Worm (Caenorhabditis elegans): Measurements from ENCODE around the gene acox-1.5.

acox-1.5 gene

ce11 chrIII:9615114-9615513 lies 23.1 kb upstream of the acox-1.5 start:
- TF ChIP-seq ama-1 (optimal IDR thresholded peaks at IDR 0.05) (no peak), F13C5.2 (tag; optimal IDR thresholded peaks at IDR 0.05) (no peak), sea-1 (GFP tag; conservative IDR thresholded peaks at IDR 0.05) (no peak), tra-4 (tag; optimal IDR thresholded peaks at IDR 0.05) (no peak), ets-7 (tag; optimal IDR thresholded peaks at IDR 0.05) (no peak), flt-1 (GFP tag; IDR thresholded peaks at IDR 0.05) (no peak), aly-1 (tag; optimal IDR thresholded peaks at IDR 0.05) (no peak), B0310.2 (tag; optimal IDR thresholded peaks at IDR 0.05) (no peak), hmbx-1 (tag; optimal IDR thresholded peaks at IDR 0.05) (no peak), scrt-1 (GFP tag; IDR thresholded peaks at IDR 0.05) (no peak), ceh-36 (tag; optimal IDR thresholded peaks at IDR 0.05) (no peak), hmg-4 (GFP tag; optimal IDR thresholded peaks at IDR 0.05) (no peak), ceh-13 (GFP tag; optimal IDR thresholded peaks at IDR 0.05) (no peak), hnd-1 (tag; optimal IDR thresholded peaks at IDR 0.05) (no peak), tbx-11 (GFP tag; IDR thresholded peaks at IDR 0.05) (no peak), tbx-37 (GFP tag; conservative IDR thresholded peaks at IDR 0.05) (no peak), pes-1 (GFP tag; IDR thresholded peaks at IDR 0.05) (no peak)

- TF ChIP-seq F13C5.2 (tag; optimal IDR thresholded peaks at IDR 0.05) (peak; percentile 2), tbx-11 (GFP tag; IDR thresholded peaks at IDR 0.05) (no peak), ceh-36 (tag; optimal IDR thresholded peaks at IDR 0.05) (no peak)
These were observed 22.2 kb upstream of the acox-1.5 start, which contains the start of the genes pri-1 and F58A4.6 for ce11 chrIII:9614211-9614610. pri-1 (minus strand) TSS chrIII:9614281. F58A4.6 (plus strand) TSS chrIII:9614482.

- TF ChIP-seq hmg-4 (GFP tag; optimal IDR thresholded peaks at IDR 0.05) (no peak), ets-7 (tag; optimal IDR thresholded peaks at IDR 0.05) (no peak), hnd-1 (tag; optimal IDR thresholded peaks at IDR 0.05) (no peak), hmbx-1 (tag; optimal IDR thresholded peaks at IDR 0.05) (no peak), aly-1 (tag; optimal IDR thresholded peaks at IDR 0.05) (no peak), tra-4 (tag; optimal IDR thresholded peaks at IDR 0.05) (no peak), tbx-37 (GFP tag; conservative IDR thresholded peaks at IDR 0.05) (no peak), tbx-11 (GFP tag; IDR thresholded peaks at IDR 0.05) (no peak), ceh-13 (GFP tag; optimal IDR thresholded peaks at IDR 0.05) (no peak), ama-1 (optimal IDR thresholded peaks at IDR 0.05) (no peak), F13C5.2 (tag; optimal IDR thresholded peaks at IDR 0.05) (no peak), sea-1 (GFP tag; conservative IDR thresholded peaks at IDR 0.05) (no peak), B0310.2 (tag; optimal IDR thresholded peaks at IDR 0.05) (no peak), pes-1 (GFP tag; IDR thresholded peaks at IDR 0.05) (no peak)
These were observed 20.1 kb upstream of the acox-1.5 start, which contains the start of gene bbs-4 for ce11 chrIII:9612097-9612496. bbs-4 (minus strand) TSS chrIII:9612197.

ce11 chrIII:9608650-9609049 lies 16.7 kb upstream of the acox-1.5 start, which contains the start of gene clec-161:
clec-161 (minus strand) TSS chrIII:9608750.
- TF ChIP-seq B0310.2 (tag; optimal IDR thresholded peaks at IDR 0.05): no peak
- TF ChIP-seq tbx-37 (GFP tag; conservative IDR thresholded peaks at IDR 0.05): no peak
- no peak for TF ChIP-seq flt-1 (GFP tag; IDR thresholded peaks at IDR 0.05)
- no peak for TF ChIP-seq ceh-36 (tag; optimal IDR thresholded peaks at IDR 0.05)
- TF ChIP-seq sea-1 (GFP tag; conservative IDR thresholded peaks at IDR 0.05): no peak
- TF ChIP-seq scrt-1 (GFP tag; IDR thresholded peaks at IDR 0.05): no peak
- no peak for TF ChIP-seq ama-1 (optimal IDR thresholded peaks at IDR 0.05)
- no peak for TF ChIP-seq ceh-13 (GFP tag; optimal IDR thresholded peaks at IDR 0.05)
- TF ChIP-seq pes-1 (GFP tag; IDR thresholded peaks at IDR 0.05): no peak
- TF ChIP-seq tbx-11 (GFP tag; IDR thresholded peaks at IDR 0.05): no peak

ce11 chrIII:9600645-9601044 lies 8.7 kb upstream of the acox-1.5 start, which contains the start of gene F58A4.2:
F58A4.2 (minus strand) TSS chrIII:9600745.
- TF ChIP-seq tbx-37 (GFP tag; conservative IDR thresholded peaks at IDR 0.05): no peak
- TF ChIP-seq hnd-1 (tag; optimal IDR thresholded peaks at IDR 0.05): no peak
- TF ChIP-seq ceh-36 (tag; optimal IDR thresholded peaks at IDR 0.05): no peak
- no peak for TF ChIP-seq pes-1 (GFP tag; IDR thresholded peaks at IDR 0.05)
- TF ChIP-seq tra-4 (tag; optimal IDR thresholded peaks at IDR 0.05): no peak
- no peak for TF ChIP-seq aly-1 (tag; optimal IDR thresholded peaks at IDR 0.05)

- TF ChIP-seq pes-1 (GFP tag; IDR thresholded peaks at IDR 0.05) (no peak), hmg-4 (GFP tag; optimal IDR thresholded peaks at IDR 0.05) (no peak), sea-1 (GFP tag; conservative IDR thresholded peaks at IDR 0.05) (no peak), ets-7 (tag; optimal IDR thresholded peaks at IDR 0.05) (no peak), flt-1 (GFP tag; IDR thresholded peaks at IDR 0.05) (no peak), ama-1 (optimal IDR thresholded peaks at IDR 0.05) (no peak), aly-1 (tag; optimal IDR thresholded peaks at IDR 0.05) (no peak), tbx-37 (GFP tag; conservative IDR thresholded peaks at IDR 0.05) (no peak), ceh-36 (tag; optimal IDR thresholded peaks at IDR 0.05) (no peak), B0310.2 (tag; optimal IDR thresholded peaks at IDR 0.05) (no peak), F13C5.2 (tag; optimal IDR thresholded peaks at IDR 0.05) (no peak), hnd-1 (tag; optimal IDR thresholded peaks at IDR 0.05) (no peak)
These were observed 6.2 kb upstream of the acox-1.5 start, which contains the start of gene F58A4.1 for ce11 chrIII:9598168-9598567. F58A4.1 (plus strand) TSS chrIII:9598468.

ce11 chrIII:9597044-9597443 lies 5.1 kb upstream of the acox-1.5 start, which contains the start of gene C48B4.12:
C48B4.12 (plus strand) TSS chrIII:9597344.
- TF ChIP-seq hmbx-1 (tag; optimal IDR thresholded peaks at IDR 0.05) (no peak), ets-7 (tag; optimal IDR thresholded peaks at IDR 0.05) (no peak), flt-1 (GFP tag; IDR thresholded peaks at IDR 0.05) (no peak), tbx-37 (GFP tag; conservative IDR thresholded peaks at IDR 0.05) (no peak), sea-1 (GFP tag; conservative IDR thresholded peaks at IDR 0.05) (no peak), ama-1 (optimal IDR thresholded peaks at IDR 0.05) (no peak), ceh-36 (tag; optimal IDR thresholded peaks at IDR 0.05) (no peak), pes-1 (GFP tag; IDR thresholded peaks at IDR 0.05) (no peak), hnd-1 (tag; optimal IDR thresholded peaks at IDR 0.05) (no peak), scrt-1 (GFP tag; IDR thresholded peaks at IDR 0.05) (no peak), B0310.2 (tag; optimal IDR thresholded peaks at IDR 0.05) (no peak), aly-1 (tag; optimal IDR thresholded peaks at IDR 0.05) (no peak), ceh-13 (GFP tag; optimal IDR thresholded peaks at IDR 0.05) (no peak), hmg-4 (GFP tag; optimal IDR thresholded peaks at IDR 0.05) (no peak), tbx-11 (GFP tag; IDR thresholded peaks at IDR 0.05) (no peak), F13C5.2 (tag; optimal IDR thresholded peaks at IDR 0.05) (no peak), tra-4 (tag; optimal IDR thresholded peaks at IDR 0.05) (no peak)
